Worm (Caenorhabditis elegans): Measurements from ENCODE around the gene rnh-2.

rnh-2 gene

DNA sequence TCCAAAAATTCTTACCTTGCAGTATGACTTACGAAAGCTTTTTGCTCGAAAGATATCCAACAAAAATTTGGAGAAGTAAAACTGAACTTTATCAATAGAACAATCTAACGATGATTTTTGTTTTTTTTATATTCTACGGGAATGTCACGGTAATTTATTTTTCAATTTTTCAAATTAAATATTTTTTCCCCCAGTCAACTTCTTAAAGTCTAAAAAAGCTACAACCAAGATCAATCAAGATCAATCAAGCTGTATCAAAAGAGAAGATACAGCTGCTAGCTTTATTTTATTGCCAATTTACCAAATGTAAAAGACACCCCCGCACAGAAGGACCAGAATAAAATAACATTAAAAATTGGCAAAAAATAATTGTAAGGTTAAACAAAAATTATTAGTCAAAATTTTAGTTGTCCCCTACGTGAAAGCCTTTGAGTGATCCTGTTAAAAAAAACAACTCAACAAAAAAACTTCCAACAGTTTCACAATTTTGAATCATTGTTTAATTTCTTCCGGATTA lies 41.6 kb upstream of the rnh-2 start, which contains the start of the genes M05D6.1 and M05D6.3:
M05D6.1 (minus strand) TSS at position 101 of the 517 bp plus-strand sequence.
M05D6.3 (plus strand) TSS at position 467 of the 517 bp plus-strand sequence.
- TF ChIP-seq F37B4.10 (GFP tag; IDR thresholded peaks at IDR 0.05) (no peak), nfya-1 (tag; optimal IDR thresholded peaks at IDR 0.05; ENCODE audit: borderline replicate concordance, insufficient read depth) (no peak), T26A5.8 (tag; optimal IDR thresholded peaks at IDR 0.05) (no peak), somi-1 (GFP tag; optimal IDR thresholded peaks at IDR 0.05) (no peak), Y56A3A.18 (GFP tag; IDR thresholded peaks at IDR 0.05) (no peak), bed-1 (GFP tag; IDR thresholded peaks at IDR 0.05) (no peak)

DNA sequence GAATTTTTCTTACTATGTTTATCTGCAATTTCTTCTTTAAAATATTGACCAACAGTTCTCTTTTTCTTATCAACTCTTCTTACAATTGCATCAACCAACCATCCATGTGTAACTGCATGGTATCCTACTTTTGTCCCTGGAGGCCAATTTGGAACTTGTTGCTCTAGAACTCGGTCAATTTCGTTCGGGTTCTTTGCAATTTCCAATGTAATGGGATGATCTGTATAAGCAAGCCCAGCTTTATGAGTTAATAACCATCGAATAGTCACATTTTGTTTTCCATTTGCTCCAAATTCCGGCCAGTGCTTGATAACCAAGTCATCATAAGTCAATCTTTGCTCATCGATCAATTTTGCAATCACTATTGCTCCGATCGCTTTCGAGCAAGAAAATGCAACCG lies 37.6 kb upstream of the rnh-2 start:
- 0 out of 2 replicates have a peak, but pooled peaks have one; percentile 16 for TF ChIP-seq Y53G8AR.9 (GFP tag; conservative IDR thresholded peaks at IDR 0.05)
- no peak for TF ChIP-seq Y79H2A.3 (GFP tag; conservative IDR thresholded peaks at IDR 0.05)
- 0 out of 2 replicates have a peak, but pooled peaks have one; percentile 67 for TF ChIP-seq ceh-58 (GFP tag; IDR thresholded peaks at IDR 0.05)
- no peak for TF ChIP-seq hmg-20 (GFP tag; IDR thresholded peaks at IDR 0.05)
- peak; percentile 8; the same call in 1 of the 2 replicates for TF ChIP-seq Y56A3A.18 (GFP tag; IDR thresholded peaks at IDR 0.05)

DNA sequence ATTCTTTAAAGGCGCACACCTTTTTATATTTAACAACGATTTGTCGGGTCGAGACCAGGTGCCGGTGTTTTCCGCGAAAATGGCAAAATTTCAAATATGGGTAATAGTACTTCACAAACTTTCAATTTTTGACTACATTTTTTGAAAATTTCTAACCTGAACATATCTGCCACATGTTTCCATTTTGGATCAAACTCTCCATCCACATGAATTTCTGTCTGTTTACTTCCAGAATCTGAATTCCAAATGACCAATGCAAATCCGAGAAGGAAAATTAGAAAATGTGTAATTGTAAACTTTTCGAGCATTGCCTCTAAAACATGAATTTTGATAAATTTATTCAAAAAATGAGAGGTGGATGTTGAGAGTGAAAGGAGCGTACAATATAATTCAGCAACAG lies 36.8 kb upstream of the rnh-2 start, which contains the start of gene lact-4:
lact-4 (minus strand) TSS at position 313 of the 400 bp plus-strand sequence.
- TF ChIP-seq tlf-1 (GFP tag; optimal IDR thresholded peaks at IDR 0.05) (no peak), F57A8.1 (GFP tag; optimal IDR thresholded peaks at IDR 0.05) (no peak), lsl-1 (GFP tag; optimal IDR thresholded peaks at IDR 0.05) (peak; percentile 41), ama-1 (optimal IDR thresholded peaks at IDR 0.05) (peak; percentile 51), ama-1 (GFP tag; optimal IDR thresholded peaks at IDR 0.05) (no peak), F23B12.7 (tag; optimal IDR thresholded peaks at IDR 0.05; ENCODE audit: insufficient read depth) (no peak), egl-44 (GFP tag; IDR thresholded peaks at IDR 0.05) (no peak), Y56A3A.18 (GFP tag; IDR thresholded peaks at IDR 0.05) (0 out of 2 replicates have a peak, but pooled peaks have one; percentile 31), madf-3 (GFP tag; IDR thresholded peaks at IDR 0.05) (0 out of 2 replicates have a peak, but pooled peaks have one; percentile 9), nhr-120 (GFP tag; IDR thresholded peaks at IDR 0.05) (no peak), ceh-40 (GFP tag; IDR thresholded peaks at IDR 0.05) (no peak)

DNA sequence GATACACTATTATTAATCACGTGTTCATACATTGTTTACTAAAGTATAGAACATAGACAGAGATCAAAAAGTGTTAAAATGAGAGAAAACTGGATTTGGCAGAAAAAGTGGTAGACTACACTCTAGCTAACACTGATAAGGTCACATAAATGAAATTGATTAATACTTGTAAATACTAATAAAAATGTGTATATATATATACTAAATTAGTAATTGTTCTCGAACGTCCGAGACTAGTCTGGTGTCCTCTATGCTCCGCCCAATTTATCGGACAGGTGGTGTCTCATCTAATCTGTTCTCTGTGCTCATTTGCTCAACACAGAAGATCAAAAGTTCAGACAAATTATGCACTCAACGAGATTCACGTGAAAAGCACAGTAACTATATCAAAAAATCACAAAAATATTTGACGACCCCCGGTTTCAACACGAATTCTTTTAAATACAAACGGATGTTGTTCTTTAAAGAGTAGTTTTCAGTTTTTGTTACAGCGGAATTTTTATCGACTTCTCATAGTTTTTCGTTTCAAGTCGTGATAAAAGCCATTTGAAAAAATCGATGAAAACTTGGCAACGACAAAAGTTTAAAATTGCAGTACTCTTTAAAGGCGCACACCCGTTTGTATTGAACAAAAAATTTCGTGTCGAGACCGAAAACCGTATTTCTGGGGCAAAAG lies 35.8 kb upstream of the rnh-2 start:
- TF ChIP-seq nfyb-1 (GFP tag; IDR thresholded peaks at IDR 0.05), result no peak
- no peak for TF ChIP-seq cebp-1 (GFP tag; IDR thresholded peaks at IDR 0.05)
- TF ChIP-seq cebp-1 (tag; optimal IDR thresholded peaks at IDR 0.05), result peak; percentile 31
- no peak for TF ChIP-seq F22D6.2 (tag; optimal IDR thresholded peaks at IDR 0.05)
- no peak for TF ChIP-seq cebp-2 (GFP tag; IDR thresholded peaks at IDR 0.05)
- 0 out of 2 replicates have a peak, but pooled peaks have one; percentile 26 for TF ChIP-seq pbrm-1 (GFP tag; IDR thresholded peaks at IDR 0.05)
- no peak for TF ChIP-seq ztf-26 (tag; optimal IDR thresholded peaks at IDR 0.05)
- no peak for TF ChIP-seq athp-1 (tag; optimal IDR thresholded peaks at IDR 0.05)
- no peak for TF ChIP-seq T07F8.4 (tag; optimal IDR thresholded peaks at IDR 0.05)
- no peak for TF ChIP-seq ztf-6 (GFP tag; IDR thresholded peaks at IDR 0.05)
- TF ChIP-seq B0261.1 (tag; optimal IDR thresholded peaks at IDR 0.05), result no peak
- no peak for TF ChIP-seq B0336.3 (GFP tag; IDR thresholded peaks at IDR 0.05)
- no peak for TF ChIP-seq Y79H2A.3 (GFP tag; conservative IDR thresholded peaks at IDR 0.05)
- TF ChIP-seq ztf-28 (GFP tag; IDR thresholded peaks at IDR 0.05), result no peak
- TF ChIP-seq lag-1 (GFP tag; IDR thresholded peaks at IDR 0.05), result no peak
- TF ChIP-seq lsy-27 (tag; optimal IDR thresholded peaks at IDR 0.05; ENCODE audit: borderline replicate concordance, insufficient read depth), result no peak
- TF ChIP-seq efl-1 (GFP tag; optimal IDR thresholded peaks at IDR 0.05), result no peak
- no peak for TF ChIP-seq ccch-3 (GFP tag; optimal IDR thresholded peaks at IDR 0.05)
- TF ChIP-seq chd-7 (tag; optimal IDR thresholded peaks at IDR 0.05), result peak; percentile 23
- TF ChIP-seq bed-2 (GFP tag; IDR thresholded peaks at IDR 0.05), result no peak
- TF ChIP-seq let-526 (GFP tag; IDR thresholded peaks at IDR 0.05), result 0 out of 2 replicates have a peak, but pooled peaks have one; percentile 6
- TF ChIP-seq gei-17 (GFP tag; optimal IDR thresholded peaks at IDR 0.05), result peak; percentile 3
- TF ChIP-seq K11D2.4 (GFP tag; IDR thresholded peaks at IDR 0.05), result peak; percentile 12; the same call in 1 of the 2 replicates
- no peak for TF ChIP-seq egrh-3 (GFP tag; IDR thresholded peaks at IDR 0.05)
